Worm (Caenorhabditis elegans): ENCODE results near the gene art-1.

DNA sequence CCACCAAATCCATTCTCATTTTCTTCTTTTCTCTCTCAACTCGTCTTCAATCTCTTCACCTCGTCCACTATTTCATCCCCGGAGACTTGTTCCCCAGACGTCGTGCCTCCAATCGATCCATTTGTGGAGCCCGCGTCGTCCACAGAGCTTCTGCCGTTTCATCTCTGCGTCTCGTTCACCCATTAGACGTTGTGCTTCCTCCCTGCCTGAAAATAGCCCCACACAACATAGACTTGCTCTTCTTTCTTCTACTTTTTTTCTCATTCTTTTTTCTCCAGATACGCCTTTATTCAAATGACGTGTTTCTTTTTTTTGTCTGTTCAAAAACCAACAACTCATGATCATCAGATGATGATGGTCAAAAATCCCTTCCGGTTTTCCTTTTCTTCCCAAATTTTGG, 20.9 kb upstream of the art-1 start:
- no peak for TF ChIP-seq elt-1 (tag; optimal IDR thresholded peaks at IDR 0.05; ENCODE audit: borderline replicate concordance, insufficient read depth)
- no peak for TF ChIP-seq pha-4 (tag; optimal IDR thresholded peaks at IDR 0.05)
- TF ChIP-seq snpc-4 (tag; optimal IDR thresholded peaks at IDR 0.05): no peak
- TF ChIP-seq unc-62 (GFP tag; optimal IDR thresholded peaks at IDR 0.05): no peak
- peak; percentile 71 for TF ChIP-seq ces-1 (GFP tag; optimal IDR thresholded peaks at IDR 0.05)
- no peak for TF ChIP-seq lsy-2 (tag; optimal IDR thresholded peaks at IDR 0.05)
- no peak for TF ChIP-seq nhr-76 (tag; optimal IDR thresholded peaks at IDR 0.05)
- no peak for TF ChIP-seq mab-5 (tag; optimal IDR thresholded peaks at IDR 0.05)
- no peak for TF ChIP-seq nhr-28 (tag; optimal IDR thresholded peaks at IDR 0.05)
- no peak for TF ChIP-seq ceh-83 (GFP tag; optimal IDR thresholded peaks at IDR 0.05)
- no peak for TF ChIP-seq cnd-1 (tag; optimal IDR thresholded peaks at IDR 0.05)
- TF ChIP-seq lin-32 (GFP tag; optimal IDR thresholded peaks at IDR 0.05): no peak
- no peak for TF ChIP-seq sem-2 (GFP tag; optimal IDR thresholded peaks at IDR 0.05)
